Worm (Caenorhabditis elegans) whole organism, midembryonic: ENCODE measurements around the gene F44F4.3.

Source experiments
- T22C8.4 ChIP-seq: fragments of 200-800 bp; sonication (Bioruptor generic); IDR thresholded peaks from 2 replicates; pipeline ENCODE4 v1.3.6; 2022; ENCODE audit warnings: missing genetic modification characterization, missing compliant biosample characterization
- cog-1 ChIP-seq: sonication (generic microtip); optimal IDR thresholded peaks from 2 replicates; lab custom pipeline; 2016; ENCODE audit warnings: missing genetic modification characterization, missing compliant biosample characterization
- flt-1 ChIP-seq: fragments of 200-800 bp; sonication (Bioruptor generic); IDR thresholded peaks from 2 replicates; pipeline ENCODE4 v1.3.6; 2022; ENCODE audit warnings: missing genetic modification characterization, missing compliant biosample characterization
- klf-2 ChIP-seq: fragments of 200-800 bp; sonication (Bioruptor generic); conservative IDR thresholded peaks from 2 replicates; pipeline ENCODE4 v1.3.6; 2022; ENCODE audit warnings: missing genetic modification reagents, missing genetic modification characterization, missing compliant biosample characterization
- med-1 ChIP-seq: sonication (generic microtip); optimal IDR thresholded peaks from 2 replicates; lab custom pipeline; 2017; ENCODE audit warnings: missing genetic modification characterization, mild to moderate bottlenecking, missing compliant biosample characterization, antibody characterized with exemption, missing genetic modification reagents; ENCODE audit not compliant: insufficient read depth
- ref-1 ChIP-seq: fragments of 200-800 bp; sonication (Bioruptor generic); conservative IDR thresholded peaks from 2 replicates; pipeline ENCODE4 v1.3.6; 2022; ENCODE audit warnings: missing genetic modification reagents, missing genetic modification characterization, missing compliant biosample characterization
- tab-1 ChIP-seq: fragments of 200-800 bp; sonication (Bioruptor generic); IDR thresholded peaks from 2 replicates; pipeline ENCODE4 v1.3.6; 2022; ENCODE audit warnings: missing genetic modification characterization, missing compliant biosample characterization
- ztf-23 ChIP-seq: fragments of 200-800 bp; sonication (Bioruptor generic); IDR thresholded peaks from 2 replicates; pipeline ENCODE4 v1.3.6; 2022; ENCODE audit warnings: missing genetic modification reagents, missing genetic modification characterization, missing compliant biosample characterization
- ztf-29 ChIP-seq: fragments of 200-800 bp; sonication (Bioruptor generic); IDR thresholded peaks from 2 replicates; pipeline ENCODE4 v1.3.6; 2022; ENCODE audit warnings: missing genetic modification reagents, missing genetic modification characterization, missing compliant biosample characterization

The F44F4.3 gene

ce11 chrII:10867219-10867618 lies 18.5 kb downstream of the F44F4.3 start:
- TF ChIP-seq ref-1 (GFP tag; lab: Robert Waterston, UW) (no peak), tab-1 (GFP tag; lab: Robert Waterston, UW) (no peak), ztf-23 (GFP tag; lab: Robert Waterston, UW) (no peak), klf-2 (GFP tag; lab: Robert Waterston, UW) (no peak), flt-1 (no peak), ztf-29 (GFP tag; lab: Robert Waterston, UW) (no peak), T22C8.4 (no peak), med-1 (GFP tag; lab: Kevin White, UChicago) (no peak), cog-1 (tag; lab: Kevin White, UChicago) (no peak)

DNA sequence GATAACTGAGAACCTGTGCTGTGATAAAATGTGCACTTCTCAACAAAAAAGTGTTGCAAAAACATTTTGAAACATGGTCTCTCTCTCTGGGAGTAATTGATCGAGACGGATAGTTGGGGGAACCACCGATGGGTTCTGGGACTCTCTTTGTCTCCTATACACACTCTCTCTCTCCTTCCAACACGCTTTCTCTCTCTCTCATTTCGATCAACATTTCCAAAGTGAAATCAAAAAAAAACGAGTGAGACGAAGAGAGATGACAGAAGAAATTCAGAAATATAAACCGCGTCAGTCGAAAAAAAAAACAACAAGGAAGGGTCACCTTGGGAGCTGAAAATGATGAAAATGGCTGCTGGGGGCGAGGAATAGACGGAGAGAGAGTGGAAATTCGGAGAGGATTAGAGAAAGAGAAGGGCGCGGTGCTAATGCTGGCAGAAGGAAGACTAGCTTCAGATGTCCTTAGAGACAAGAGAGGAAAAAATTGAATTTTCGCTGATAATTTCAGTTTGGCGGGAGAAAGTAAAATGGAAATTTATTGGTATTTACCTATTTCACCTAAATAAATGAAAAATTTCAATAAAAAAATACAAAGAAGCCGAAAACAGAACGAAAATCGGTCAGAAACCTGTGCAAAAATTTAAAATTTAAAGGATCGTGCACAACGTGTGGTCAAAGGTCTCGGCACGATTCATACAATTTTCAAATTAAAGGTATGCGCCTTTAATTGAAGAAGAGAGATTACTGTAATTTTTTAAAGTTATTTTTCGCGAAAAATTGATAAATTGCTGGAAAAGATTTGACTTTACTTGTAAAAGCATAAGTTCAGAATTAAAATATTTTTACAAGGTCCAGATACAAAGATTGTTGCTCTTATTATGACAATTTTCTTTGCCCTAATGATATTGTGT lies 22.7 kb downstream of the F44F4.3 start:
- TF ChIP-seq ztf-23 (GFP tag; lab: Robert Waterston, UW) (no peak), T22C8.4 (no peak), klf-2 (GFP tag; lab: Robert Waterston, UW) (no peak), med-1 (GFP tag; lab: Kevin White, UChicago) (no peak)

DNA sequence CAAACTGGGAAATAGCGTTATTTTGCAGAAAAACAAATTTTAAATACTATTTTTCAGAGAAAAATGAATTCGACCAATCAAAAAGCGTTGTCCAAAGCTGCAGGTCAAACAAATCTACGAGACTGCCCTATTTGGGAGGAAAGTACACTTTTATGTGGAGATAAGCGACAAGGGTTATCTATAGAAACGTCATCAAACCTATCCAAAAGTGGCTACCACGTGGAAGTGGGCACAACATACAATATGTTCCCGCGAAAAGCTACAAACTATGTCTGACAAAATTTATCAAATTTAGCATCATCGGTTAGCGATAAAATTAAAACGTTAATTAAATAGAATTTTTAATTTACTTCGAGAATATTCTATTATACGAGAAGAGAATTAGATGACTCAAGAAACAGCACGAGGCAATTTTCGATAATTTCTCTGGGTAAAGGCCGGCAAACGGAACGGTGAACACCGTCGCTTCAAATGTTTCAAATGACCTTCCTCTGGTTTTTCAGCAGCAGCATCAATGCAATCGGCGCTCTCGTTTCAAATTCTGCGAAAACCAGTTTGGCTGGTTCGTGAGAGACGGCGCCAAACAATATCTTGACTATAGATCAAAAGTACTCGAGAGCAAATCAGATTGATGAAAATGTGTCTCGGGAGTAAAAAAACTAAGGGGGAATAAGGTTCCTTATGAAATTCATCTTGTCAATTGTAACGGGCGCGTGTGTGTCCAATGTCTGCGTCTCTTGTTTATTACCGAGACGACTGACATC lies 23.8 kb downstream of the F44F4.3 start:
- TF ChIP-seq tab-1 (GFP tag; lab: Robert Waterston, UW), result no peak
- TF ChIP-seq cog-1 (tag; lab: Kevin White, UChicago), result no peak
- no peak for TF ChIP-seq med-1 (GFP tag; lab: Kevin White, UChicago)
- no peak for TF ChIP-seq flt-1
- no peak for TF ChIP-seq T22C8.4
- no peak for TF ChIP-seq ztf-23 (GFP tag; lab: Robert Waterston, UW)
- no peak for TF ChIP-seq klf-2 (GFP tag; lab: Robert Waterston, UW)
- TF ChIP-seq ztf-29 (GFP tag; lab: Robert Waterston, UW), result no peak
- no peak for TF ChIP-seq ref-1 (GFP tag; lab: Robert Waterston, UW)

- no peak for TF ChIP-seq flt-1
- no peak for TF ChIP-seq ztf-29 (GFP tag; lab: Robert Waterston, UW)
- no peak for TF ChIP-seq T22C8.4
- TF ChIP-seq tab-1 (GFP tag; lab: Robert Waterston, UW), result no peak
- TF ChIP-seq ztf-23 (GFP tag; lab: Robert Waterston, UW), result no peak
- TF ChIP-seq cog-1 (tag; lab: Kevin White, UChicago), result no peak
- no peak for TF ChIP-seq ref-1 (GFP tag; lab: Robert Waterston, UW)
- TF ChIP-seq klf-2 (GFP tag; lab: Robert Waterston, UW), result no peak
- no peak for TF ChIP-seq med-1 (GFP tag; lab: Kevin White, UChicago)
These were observed 24.4 kb downstream of the F44F4.3 start for ce11 chrII:10861305-10861704.

ce11 chrII:10860840-10861239 lies 24.9 kb downstream of the F44F4.3 start, which contains the start of gene M106.3:
Gene M106.3 (minus strand): TSS chrII:10860909.
- TF ChIP-seq ref-1 (GFP tag; lab: Robert Waterston, UW) (no peak), cog-1 (tag; lab: Kevin White, UChicago) (no peak), flt-1 (no peak), T22C8.4 (no peak), med-1 (GFP tag; lab: Kevin White, UChicago) (no peak), klf-2 (GFP tag; lab: Robert Waterston, UW) (no peak), ztf-29 (GFP tag; lab: Robert Waterston, UW) (no peak), ztf-23 (GFP tag; lab: Robert Waterston, UW) (no peak), tab-1 (GFP tag; lab: Robert Waterston, UW) (no peak)

ce11 chrII:10859359-10859758 lies 26.4 kb downstream of the F44F4.3 start:
- no peak for TF ChIP-seq klf-2 (GFP tag; lab: Robert Waterston, UW)
- no peak for TF ChIP-seq ztf-29 (GFP tag; lab: Robert Waterston, UW)
- TF ChIP-seq ztf-23 (GFP tag; lab: Robert Waterston, UW), result no peak
- TF ChIP-seq T22C8.4, result no peak

- TF ChIP-seq ztf-29 (GFP tag; lab: Robert Waterston, UW) (no peak), flt-1 (no peak), klf-2 (GFP tag; lab: Robert Waterston, UW) (no peak), cog-1 (tag; lab: Kevin White, UChicago) (no peak), ref-1 (GFP tag; lab: Robert Waterston, UW) (no peak), T22C8.4 (no peak), tab-1 (GFP tag; lab: Robert Waterston, UW) (no peak), ztf-23 (GFP tag; lab: Robert Waterston, UW) (no peak), med-1 (GFP tag; lab: Kevin White, UChicago) (no peak)
These were observed 28.6 kb downstream of the F44F4.3 start, which contains the start of gene M106.7 for ce11 chrII:10857077-10857476. Gene M106.7 (minus strand): TSS chrII:10857177.

DNA sequence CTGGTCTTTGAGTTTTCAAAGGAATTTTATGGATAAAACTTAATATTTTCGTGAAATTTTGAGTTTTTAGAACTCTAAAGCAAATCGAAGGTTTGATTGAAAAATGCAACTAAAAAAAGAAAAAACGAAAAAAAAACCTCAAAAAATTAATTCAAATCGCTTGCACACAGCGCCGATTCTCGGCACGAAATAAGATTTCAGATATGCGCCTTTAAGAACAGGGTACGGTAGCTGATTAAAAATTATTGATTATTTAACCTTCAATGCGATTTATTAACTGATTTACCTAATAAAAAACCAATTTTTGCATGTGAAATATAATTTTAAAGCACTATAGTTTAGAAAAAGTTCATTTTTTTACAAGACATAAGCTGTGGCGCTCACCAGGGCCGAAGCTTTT lies 32.8 kb downstream of the F44F4.3 start:
- TF ChIP-seq ztf-23 (GFP tag; lab: Robert Waterston, UW) (no peak), klf-2 (GFP tag; lab: Robert Waterston, UW) (no peak), T22C8.4 (no peak), ztf-29 (GFP tag; lab: Robert Waterston, UW) (no peak), tab-1 (GFP tag; lab: Robert Waterston, UW) (no peak), ref-1 (GFP tag; lab: Robert Waterston, UW) (no peak), flt-1 (no peak), cog-1 (tag; lab: Kevin White, UChicago) (no peak), med-1 (GFP tag; lab: Kevin White, UChicago) (no peak)
